Fruit fly (Drosophila melanogaster) whole organism, prepupa: ENCODE data around the gene tmod.

Experiments used
- Blimp-1 ChIP-seq: fragments of 200-800 bp; sonication (Bioruptor generic); optimal IDR thresholded peaks from 3 replicates; lab custom pipeline; 2017; ENCODE audit warnings: missing biosample characterization, missing genetic modification characterization, mild to moderate bottlenecking, moderate library complexity, missing genetic modification reagents
- CG10631 ChIP-seq: fragments of 200-800 bp; sonication (Bioruptor generic); optimal IDR thresholded peaks from 2 replicates; lab custom pipeline; 2016; ENCODE audit warnings: missing biosample characterization, missing genetic modification characterization
- CG10669 ChIP-seq: fragments of 200-800 bp; sonication (Bioruptor generic); optimal IDR thresholded peaks from 3 replicates; lab custom pipeline; 2018; ENCODE audit warnings: missing biosample characterization, mild to moderate bottlenecking, missing genetic modification characterization, moderate library complexity
- CG11294 ChIP-seq: fragments of 200-800 bp; sonication (Bioruptor generic); IDR thresholded peaks from 2 replicates; pipeline ENCODE4 v1.3.6; 2022; ENCODE audit warnings: missing biosample characterization, missing genetic modification characterization
- CG11762 ChIP-seq: fragments of 200-800 bp; sonication (Bioruptor generic); optimal IDR thresholded peaks from 3 replicates; lab custom pipeline; 2016; ENCODE audit warnings: missing biosample characterization, missing genetic modification characterization; ENCODE audit not compliant: insufficient read depth
- CG15336 ChIP-seq: fragments of 200-800 bp; sonication (Bioruptor generic); IDR thresholded peaks from 2 replicates; pipeline ENCODE4 v1.3.6; 2022; ENCODE audit warnings: missing biosample characterization, missing genetic modification characterization
- CG1621 ChIP-seq: fragments of 200-800 bp; sonication (Bioruptor generic); optimal IDR thresholded peaks from 3 replicates; lab custom pipeline; 2018; ENCODE audit warnings: missing biosample characterization, mild to moderate bottlenecking, missing genetic modification characterization
- CG3032 ChIP-seq: fragments of 200-800 bp; optimal IDR thresholded peaks from 2 replicates; lab custom pipeline; 2019; ENCODE audit warnings: missing biosample characterization, mild to moderate bottlenecking, missing genetic modification characterization, moderate library complexity
- CG31627 ChIP-seq: fragments of 200-800 bp; sonication (Bioruptor generic); optimal IDR thresholded peaks from 3 replicates; lab custom pipeline; 2016; ENCODE audit warnings: missing biosample characterization, missing genetic modification characterization
- CG32006 ChIP-seq: fragments of 200-800 bp; sonication (Bioruptor generic); optimal IDR thresholded peaks from 3 replicates; lab custom pipeline; 2017; ENCODE audit warnings: missing biosample characterization, mild to moderate bottlenecking, missing genetic modification characterization
- CG3919 ChIP-seq: fragments of 200-800 bp; sonication (Bioruptor generic); optimal IDR thresholded peaks from 3 replicates; lab custom pipeline; 2016; ENCODE audit warnings: missing biosample characterization, missing genetic modification characterization
- CG4318 ChIP-seq: fragments of 200-800 bp; sonication (Bioruptor generic); optimal IDR thresholded peaks from 3 replicates; lab custom pipeline; 2017; ENCODE audit warnings: missing biosample characterization, mild to moderate bottlenecking, missing genetic modification characterization
- CG6163 ChIP-seq: fragments of 200-800 bp; sonication (Bioruptor generic); IDR thresholded peaks from 3 replicates; pipeline ENCODE4 v1.3.6; 2022; ENCODE audit warnings: missing biosample characterization, missing genetic modification characterization
- CG6276 ChIP-seq: fragments of 200-800 bp; sonication (Bioruptor generic); optimal IDR thresholded peaks from 2 replicates; lab custom pipeline; 2017; ENCODE audit warnings: missing biosample characterization, mild to moderate bottlenecking, missing genetic modification characterization
- CG6792 ChIP-seq: fragments of 200-800 bp; sonication (Bioruptor generic); optimal IDR thresholded peaks from 3 replicates; lab custom pipeline; 2016; ENCODE audit warnings: missing biosample characterization, missing genetic modification characterization
- CG6854 ChIP-seq: fragments of 200-800 bp; sonication (Bioruptor generic); optimal IDR thresholded peaks from 2 replicates; lab custom pipeline; 2017; ENCODE audit warnings: missing biosample characterization, mild to moderate bottlenecking, missing genetic modification characterization
- CG7368 ChIP-seq: fragments of 200-800 bp; sonication (Bioruptor generic); optimal IDR thresholded peaks from 3 replicates; lab custom pipeline; 2016; ENCODE audit warnings: missing biosample characterization, missing genetic modification characterization
- CG8119 ChIP-seq: fragments of 200-800 bp; sonication (Bioruptor generic); IDR thresholded peaks from 3 replicates; pipeline ENCODE4 v1.3.6; 2022; ENCODE audit warnings: missing biosample characterization, missing genetic modification characterization
- CG8319 ChIP-seq: fragments of 200-800 bp; sonication (Bioruptor generic); optimal IDR thresholded peaks from 3 replicates; lab custom pipeline; 2016; ENCODE audit warnings: missing biosample characterization, missing genetic modification characterization
- CG8632 ChIP-seq: fragments of 200-800 bp; sonication (Bioruptor generic); optimal IDR thresholded peaks from 3 replicates; lab custom pipeline; 2016; ENCODE audit warnings: missing biosample characterization, missing genetic modification characterization
- CG9139 ChIP-seq: fragments of 200-800 bp; sonication (Bioruptor generic); optimal IDR thresholded peaks from 3 replicates; lab custom pipeline; 2017; ENCODE audit warnings: missing biosample characterization, mild to moderate bottlenecking, missing genetic modification characterization
- Eip75B ChIP-seq: fragments of 200-800 bp; sonication (Bioruptor generic); optimal IDR thresholded peaks from 3 replicates; lab custom pipeline; 2016; ENCODE audit warnings: missing biosample characterization, missing genetic modification characterization
- Eip78C ChIP-seq: fragments of 200-800 bp; sonication (Bioruptor generic); peaks from one replicate; lab custom pipeline; 2016; ENCODE audit warnings: missing biosample characterization, missing genetic modification characterization
- Eip93F ChIP-seq: fragments of 200-800 bp; sonication (Bioruptor generic); optimal IDR thresholded peaks from 2 replicates; lab custom pipeline; 2016; ENCODE audit warnings: missing biosample characterization, mild to moderate bottlenecking, missing genetic modification characterization
- Ets21C ChIP-seq: fragments of 200-800 bp; sonication (Bioruptor generic); optimal IDR thresholded peaks from 3 replicates; lab custom pipeline; 2016; ENCODE audit warnings: missing biosample characterization, missing genetic modification characterization
- Ets96B ChIP-seq: fragments of 200-800 bp; optimal IDR thresholded peaks from 2 replicates; lab custom pipeline; 2019; ENCODE audit warnings: missing biosample characterization, mild to moderate bottlenecking, missing genetic modification characterization, moderate library complexity
- Gug ChIP-seq: fragments of 200-800 bp; sonication (Bioruptor generic); IDR thresholded peaks from 2 replicates; pipeline ENCODE4 v1.3.6; 2022; ENCODE audit warnings: missing biosample characterization, missing genetic modification characterization
- Hr38 ChIP-seq: sonication (Bioruptor generic); optimal IDR thresholded peaks from 2 replicates; lab custom pipeline; 2016; ENCODE audit warnings: missing biosample characterization, missing genetic modification characterization
- Hr39 ChIP-seq: fragments of 200-800 bp; sonication (Bioruptor generic); optimal IDR thresholded peaks from 2 replicates; lab custom pipeline; 2016; ENCODE audit warnings: missing biosample characterization, missing genetic modification characterization
- Hr4 ChIP-seq: fragments of 200-800 bp; sonication (Bioruptor generic); optimal IDR thresholded peaks from 3 replicates; lab custom pipeline; 2016; ENCODE audit warnings: missing biosample characterization, missing genetic modification characterization
- Lpt ChIP-seq: fragments of 200-800 bp; sonication (Bioruptor generic); optimal IDR thresholded peaks from 3 replicates; lab custom pipeline; 2016; ENCODE audit warnings: missing biosample characterization, missing genetic modification characterization
- Met ChIP-seq: fragments of 200-800 bp; sonication (Bioruptor generic); optimal IDR thresholded peaks from 3 replicates; lab custom pipeline; 2016; ENCODE audit warnings: missing biosample characterization, missing genetic modification characterization
- Smox ChIP-seq: fragments of 200-800 bp; sonication (Bioruptor generic); optimal IDR thresholded peaks from 3 replicates; lab custom pipeline; 2016; ENCODE audit warnings: missing biosample characterization, missing genetic modification characterization
- Sox102F ChIP-seq: fragments of 200-800 bp; sonication (Bioruptor generic); optimal IDR thresholded peaks from 2 replicates; lab custom pipeline; 2016; ENCODE audit warnings: missing biosample characterization, mild to moderate bottlenecking, missing genetic modification characterization
- Sox14 ChIP-seq: fragments of 200-800 bp; sonication (Bioruptor generic); optimal IDR thresholded peaks from 3 replicates; lab custom pipeline; 2016; ENCODE audit warnings: missing biosample characterization, missing genetic modification characterization
- Sox15 ChIP-seq: fragments of 200-800 bp; sonication (Bioruptor generic); optimal IDR thresholded peaks from 3 replicates; lab custom pipeline; 2016; ENCODE audit warnings: missing biosample characterization, missing genetic modification characterization
- achi ChIP-seq: fragments of 200-800 bp; sonication (Bioruptor generic); optimal IDR thresholded peaks from 3 replicates; lab custom pipeline; 2016; ENCODE audit warnings: missing biosample characterization, missing genetic modification characterization
- acj6 ChIP-seq: fragments of 200-800 bp; sonication (Bioruptor generic); optimal IDR thresholded peaks from 3 replicates; lab custom pipeline; 2016; ENCODE audit warnings: missing biosample characterization, missing genetic modification characterization
- cyc ChIP-seq: fragments of 200-800 bp; sonication (Bioruptor generic); optimal IDR thresholded peaks from 3 replicates; lab custom pipeline; 2016; ENCODE audit warnings: missing biosample characterization, missing genetic modification characterization
- dsx ChIP-seq: fragments of 200-800 bp; optimal IDR thresholded peaks from 3 replicates; lab custom pipeline; 2019; ENCODE audit warnings: missing biosample characterization, mild to moderate bottlenecking, missing genetic modification characterization, moderate library complexity; ENCODE audit not compliant: poor library complexity, severe bottlenecking
- eg ChIP-seq: fragments of 200-800 bp; sonication (Bioruptor generic); IDR thresholded peaks from 3 replicates; pipeline ENCODE4 v1.3.6; 2022; ENCODE audit warnings: missing biosample characterization, missing genetic modification characterization
- fd85E ChIP-seq: fragments of 200-800 bp; sonication (Bioruptor generic); optimal IDR thresholded peaks from 3 replicates; lab custom pipeline; 2016; ENCODE audit warnings: missing biosample characterization, missing genetic modification characterization
- fkh ChIP-seq: fragments of 200-800 bp; sonication (Bioruptor generic); optimal IDR thresholded peaks from 3 replicates; lab custom pipeline; 2017; ENCODE audit warnings: missing biosample characterization, mild to moderate bottlenecking, missing genetic modification characterization, moderate library complexity
- lz ChIP-seq: fragments of 200-800 bp; sonication (Bioruptor generic); optimal IDR thresholded peaks from 3 replicates; lab custom pipeline; 2016; ENCODE audit warnings: missing biosample characterization, missing genetic modification characterization
- net ChIP-seq: fragments of 200-800 bp; sonication (Bioruptor generic); optimal IDR thresholded peaks from 3 replicates; lab custom pipeline; 2016; ENCODE audit warnings: missing biosample characterization, missing genetic modification characterization
- pdm3 ChIP-seq: fragments of 200-800 bp; sonication (Bioruptor generic); optimal IDR thresholded peaks from 3 replicates; lab custom pipeline; 2016; ENCODE audit warnings: missing biosample characterization, missing genetic modification characterization
- salr ChIP-seq, 2 experiments: fragments of 200-800 bp; sonication (Bioruptor generic); optimal IDR thresholded peaks; 3 replicates each; lab custom pipeline; 2016 to 2018; ENCODE audit warnings: missing biosample characterization in 2 of 2, missing genetic modification characterization in 2 of 2, mild to moderate bottlenecking in 1 of 2
- spab ChIP-seq: fragments of 200-800 bp; sonication (Bioruptor generic); optimal IDR thresholded peaks from 2 replicates; lab custom pipeline; 2017; ENCODE audit warnings: missing biosample characterization, mild to moderate bottlenecking, missing genetic modification characterization, missing genetic modification reagents
- ss ChIP-seq, 2 experiments: fragments of 200-800 bp; sonication (Bioruptor generic); optimal IDR thresholded peaks; 2 replicates in 1 of 2; 3 replicates in 1 of 2; lab custom pipeline; 2017 to 2018; ENCODE audit warnings: mild to moderate bottlenecking in 2 of 2, missing biosample characterization in 2 of 2, missing genetic modification characterization in 2 of 2, moderate library complexity in 1 of 2
- svp ChIP-seq: fragments of 200-800 bp; sonication (Bioruptor generic); peaks from one replicate; lab custom pipeline; 2016; ENCODE audit warnings: missing biosample characterization, missing genetic modification characterization
- topi ChIP-seq: fragments of 200-800 bp; sonication (Bioruptor generic); optimal IDR thresholded peaks from 3 replicates; lab custom pipeline; 2016; ENCODE audit warnings: missing biosample characterization, missing genetic modification characterization
- vri ChIP-seq: fragments of 200-800 bp; sonication (Bioruptor generic); optimal IDR thresholded peaks from 3 replicates; lab custom pipeline; 2016; ENCODE audit warnings: missing biosample characterization, mild to moderate bottlenecking, missing genetic modification characterization

The tmod gene

DNA sequence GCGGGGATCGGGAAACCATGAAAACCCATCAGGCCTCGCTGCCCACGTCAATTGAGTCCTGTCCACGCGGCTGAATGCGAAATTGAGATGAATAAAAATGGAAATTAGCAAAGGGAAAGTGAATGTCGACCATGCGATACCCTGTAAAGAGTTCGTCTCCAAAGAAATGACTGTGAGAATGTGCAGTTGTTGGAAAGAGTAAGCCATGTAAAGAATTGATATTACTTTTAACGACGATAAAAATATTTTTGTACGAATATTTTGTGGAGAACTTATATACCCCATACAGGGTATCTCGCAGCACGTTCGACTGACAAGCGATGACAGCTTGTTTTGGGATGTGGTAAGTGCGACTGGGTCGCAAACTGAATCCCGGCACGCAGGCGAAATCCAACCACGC lies 31.2 kb upstream of the tmod start:
- TF ChIP-seq achi (peak; percentile 66), CG10669 (GFP tag; lab: Kevin White, UChicago) (peak; percentile 56), CG4318 (GFP tag; lab: Kevin White, UChicago) (peak; percentile 52), CG31627 (GFP tag; lab: Kevin White, UChicago) (peak; percentile 83), Eip78C (no peak), CG3032 (tag; lab: Kevin White, UChicago) (no peak), CG9139 (GFP tag; lab: Kevin White, UChicago) (peak; percentile 16), cyc (GFP tag; lab: Kevin White, UChicago) (peak; percentile 76), CG6854 (GFP tag; lab: Kevin White, UChicago) (no peak), CG7368 (GFP tag; lab: Kevin White, UChicago) (peak; percentile 37), Blimp-1 (GFP tag; lab: Kevin White, UChicago) (peak; percentile 30), CG8632 (GFP tag; lab: Kevin White, UChicago) (peak; percentile 26), Sox14 (peak; percentile 68), CG32006 (GFP tag; lab: Kevin White, UChicago) (peak; percentile 73), CG11294 (GFP tag; lab: Robert Waterston, UW) (0 out of 2 replicates have a peak, but pooled peaks have one; percentile 38), CG3919 (GFP tag; lab: Kevin White, UChicago) (peak; percentile 76), Lpt (no peak), eg (peak; percentile 76), CG6792 (GFP tag; lab: Kevin White, UChicago) (peak; percentile 70), lz (GFP tag; lab: Kevin White, UChicago) (peak; percentile 76), CG1621 (tag; lab: Kevin White, UChicago) (peak; percentile 55), net (GFP tag; lab: Kevin White, UChicago) (peak; percentile 47), fkh (GFP tag; lab: Kevin White, UChicago) (no peak), spab (GFP tag; lab: Kevin White, UChicago) (peak; percentile 38), Sox102F (GFP tag; lab: Kevin White, UChicago) (peak; percentile 67), CG15336 (peak; percentile 72), CG10631 (GFP tag; lab: Kevin White, UChicago) (peak; percentile 62), svp (GFP tag; lab: Kevin White, UChicago) (peak; percentile 86), Ets96B (tag; lab: Kevin White, UChicago) (no peak), Hr4 (GFP tag; lab: Kevin White, UChicago) (peak; percentile 78), Eip75B (peak; percentile 63), CG8319 (GFP tag; lab: Kevin White, UChicago) (peak; percentile 28), Met (GFP tag; lab: Kevin White, UChicago) (peak; percentile 76), salr (GFP tag; optimal IDR thresholded peaks at IDR 0.05; lab: Kevin White, UChicago) (peak; percentile 1 to 41), vri (GFP tag; lab: Kevin White, UChicago) (no peak), topi (GFP tag; lab: Kevin White, UChicago) (peak; percentile 72), Hr39 (GFP tag; lab: Kevin White, UChicago) (peak; percentile 88), acj6 (GFP tag; lab: Kevin White, UChicago) (peak; percentile 69), fd85E (no peak), CG8119 (GFP tag; lab: Robert Waterston, UW) (peak; percentile 73), dsx (GFP tag; lab: Kevin White, UChicago) (no peak), CG11762 (peak; percentile 25), Eip93F (no peak), ss (GFP tag; optimal IDR thresholded peaks at IDR 0.05; lab: Kevin White, UChicago) (no peak), pdm3 (GFP tag; lab: Kevin White, UChicago) (peak; percentile 60), CG6276 (peak; percentile 40), Smox (peak; percentile 62), Gug (GFP tag; lab: Robert Waterston, UW) (peak; percentile 53; the same call in 1 of the 2 replicates), Sox15 (GFP tag; lab: Kevin White, UChicago) (peak; percentile 48), Ets21C (GFP tag; lab: Kevin White, UChicago) (peak; percentile 63), Hr38 (GFP tag; lab: Kevin White, UChicago) (no peak), CG6163 (GFP tag; lab: Robert Waterston, UW) (peak; percentile 82)
